Worm (Caenorhabditis elegans): ENCODE measurements around the gene npp-10.
A peak's percentile ranks its signal among the peaks of the same experiment; 100 is the strongest.

The npp-10 gene

ce11 chrIII:6006453-6006852 is 12.9 kb downstream of the npp-10 start (continued):
- TF ChIP-seq F52B5.7 (tag; optimal IDR thresholded peaks at IDR 0.05) = peak; percentile 12
- no peak for TF ChIP-seq ztf-25 (GFP tag; IDR thresholded peaks at IDR 0.05)
- TF ChIP-seq T26A5.8 (tag; optimal IDR thresholded peaks at IDR 0.05) = no peak
- no peak for TF ChIP-seq mel-28 (tag; optimal IDR thresholded peaks at IDR 0.05; ENCODE audit: borderline replicate concordance)
- no peak for TF ChIP-seq tbx-9 (tag; optimal IDR thresholded peaks at IDR 0.05; ENCODE audit: borderline replicate concordance)
- TF ChIP-seq xnd-1 (tag; optimal IDR thresholded peaks at IDR 0.05) = no peak
- no peak for TF ChIP-seq Y53G8AR.9 (GFP tag; conservative IDR thresholded peaks at IDR 0.05)
- TF ChIP-seq tlf-1 (GFP tag; optimal IDR thresholded peaks at IDR 0.05) = no peak
- no peak for TF ChIP-seq Y79H2A.3 (GFP tag; conservative IDR thresholded peaks at IDR 0.05)
- TF ChIP-seq lin-40 (tag; optimal IDR thresholded peaks at IDR 0.05) = no peak
- TF ChIP-seq D2030.7 (GFP tag; IDR thresholded peaks at IDR 0.05) = no peak
- TF ChIP-seq ekl-4 (GFP tag; IDR thresholded peaks at IDR 0.05) = 0 out of 2 replicates have a peak, but pooled peaks have one; percentile 24
- TF ChIP-seq Y67H2A.10 (GFP tag; conservative IDR thresholded peaks at IDR 0.05) = no peak
- TF ChIP-seq ama-1 (optimal IDR thresholded peaks at IDR 0.05) = no peak
- no peak for TF ChIP-seq ama-1 (GFP tag; optimal IDR thresholded peaks at IDR 0.05)
- TF ChIP-seq efl-1 (GFP tag; optimal IDR thresholded peaks at IDR 0.05) = no peak

ce11 chrIII:6002024-6002423 is 17.3 kb downstream of the npp-10 start:
- TF ChIP-seq Y53G8AR.9 (GFP tag; conservative IDR thresholded peaks at IDR 0.05) = no peak
- TF ChIP-seq egrh-3 (GFP tag; IDR thresholded peaks at IDR 0.05) = no peak
- TF ChIP-seq lin-40 (tag; optimal IDR thresholded peaks at IDR 0.05) = no peak
- TF ChIP-seq cebp-2 (GFP tag; IDR thresholded peaks at IDR 0.05) = no peak
- TF ChIP-seq B0019.2 (GFP tag; conservative IDR thresholded peaks at IDR 0.05) = no peak
- TF ChIP-seq Y95B8A.8 (GFP tag; IDR thresholded peaks at IDR 0.05) = no peak
- no peak for TF ChIP-seq efl-1 (GFP tag; optimal IDR thresholded peaks at IDR 0.05)
- TF ChIP-seq snpc-4 (GFP tag; optimal IDR thresholded peaks at IDR 0.05) = no peak
- no peak for TF ChIP-seq snpc-4 (tag; optimal IDR thresholded peaks at IDR 0.05)
- TF ChIP-seq egl-18 (GFP tag; IDR thresholded peaks at IDR 0.05) = no peak
- no peak for TF ChIP-seq ccch-3 (GFP tag; optimal IDR thresholded peaks at IDR 0.05)
- TF ChIP-seq lsl-1 (GFP tag; optimal IDR thresholded peaks at IDR 0.05) = no peak
- TF ChIP-seq ZK185.1 (tag; optimal IDR thresholded peaks at IDR 0.05; ENCODE audit: poor library complexity, severe bottlenecking) = no peak
- no peak for TF ChIP-seq lin-54 (GFP tag; optimal IDR thresholded peaks at IDR 0.05)
- no peak for TF ChIP-seq atf-7 (tag; optimal IDR thresholded peaks at IDR 0.05)
- no peak for TF ChIP-seq madf-3 (GFP tag; IDR thresholded peaks at IDR 0.05)
- TF ChIP-seq akir-1 (GFP tag; optimal IDR thresholded peaks at IDR 0.05) = no peak
- no peak for TF ChIP-seq lir-1 (GFP tag; conservative IDR thresholded peaks at IDR 0.05)
- no peak for TF ChIP-seq ekl-4 (GFP tag; IDR thresholded peaks at IDR 0.05)
- no peak for TF ChIP-seq aptf-3 (GFP tag; IDR thresholded peaks at IDR 0.05)

DNA sequence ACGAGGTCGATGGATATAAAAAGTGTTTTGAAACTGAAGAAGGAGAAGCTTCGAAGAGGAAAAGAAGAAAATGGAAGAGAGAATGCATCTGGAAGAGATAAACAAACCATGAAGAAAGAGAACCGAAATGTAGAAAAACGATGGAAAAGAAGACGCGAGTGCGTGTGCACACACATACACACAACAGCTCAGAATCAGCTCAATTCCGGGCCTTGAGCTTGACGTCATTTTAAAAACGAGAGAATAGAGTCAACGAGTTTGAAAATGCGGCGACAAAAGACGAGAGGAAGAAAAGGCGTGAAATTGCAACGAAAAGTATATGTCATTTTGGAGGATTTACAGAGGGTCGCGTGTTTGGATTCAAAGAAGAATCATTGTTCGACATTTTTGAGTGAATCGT is 19.7 kb downstream of the npp-10 start:
- TF ChIP-seq lin-40 (tag; optimal IDR thresholded peaks at IDR 0.05) (peak; percentile 6), cebp-1 (GFP tag; IDR thresholded peaks at IDR 0.05) (no peak), cebp-1 (tag; optimal IDR thresholded peaks at IDR 0.05) (peak; percentile 34), K12H6.12 (tag; optimal IDR thresholded peaks at IDR 0.05) (peak; percentile 35), F10E7.11 (tag; optimal IDR thresholded peaks at IDR 0.05) (no peak)

DNA sequence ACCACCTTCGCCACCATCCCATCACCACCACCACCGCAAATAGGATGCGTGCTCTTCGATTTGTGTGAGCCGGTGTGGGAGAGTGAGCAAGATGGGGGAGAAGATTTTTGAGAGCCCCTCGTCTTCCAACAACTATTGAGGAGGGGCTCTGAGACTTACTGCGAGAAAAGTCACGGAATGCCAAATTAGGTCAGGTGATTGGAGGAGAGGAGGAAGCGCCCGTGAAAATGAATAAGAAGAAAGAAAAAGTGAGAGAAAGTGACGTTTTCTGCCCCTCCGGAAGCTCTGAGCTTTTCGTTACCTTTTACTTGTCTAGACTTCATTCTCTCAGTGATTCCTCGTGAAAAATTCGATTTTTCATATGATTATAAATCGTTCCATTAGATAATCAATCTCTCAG is 20.7 kb downstream of the npp-10 start:
- TF ChIP-seq zfh-2 (GFP tag; conservative IDR thresholded peaks at IDR 0.05) (0 out of 2 replicates have a peak, but pooled peaks have one; percentile 18), nfya-2 (GFP tag; IDR thresholded peaks at IDR 0.05) (no peak)

All from whole organism, young adult.